Fruit fly (Drosophila melanogaster): ENCODE results near the gene Rhau.

dm6 chr2L:20802839-20803238 is 45.1 kb upstream of the Rhau start:
- TF ChIP-seq CG17806 (tag; optimal IDR thresholded peaks at IDR 0.05) (no peak), CG32121 (GFP tag; IDR thresholded peaks at IDR 0.05) (no peak), CG8159 (tag; optimal IDR thresholded peaks at IDR 0.05) (no peak), CG15710 (tag; optimal IDR thresholded peaks at IDR 0.05) (no peak), Ets98B (GFP tag; IDR thresholded peaks at IDR 0.05) (no peak), rn (GFP tag; IDR thresholded peaks at IDR 0.05) (0 out of 2 replicates have a peak, but pooled peaks have one; percentile 17), EcR (GFP tag; optimal IDR thresholded peaks at IDR 0.05) (no peak), CG9948 (tag; optimal IDR thresholded peaks at IDR 0.05) (peak; percentile 6), fd96Ca (GFP tag; IDR thresholded peaks at IDR 0.05) (peak; percentile 48; the same call in 1 of the 3 replicates), Snoo (tag; optimal IDR thresholded peaks at IDR 0.05) (no peak), Pif1A (GFP tag; optimal IDR thresholded peaks at IDR 0.05) (no peak), CG34367 (tag; optimal IDR thresholded peaks at IDR 0.05) (no peak), CG10348 (GFP tag; IDR thresholded peaks at IDR 0.05) (no peak), gl (tag; optimal IDR thresholded peaks at IDR 0.05) (no peak)
